Fruit fly (Drosophila melanogaster) whole organism, embryonic: ENCODE results near the gene CG46026.
A peak's percentile ranks its signal among the peaks of the same experiment; 100 is the strongest.

Experiments
- Adf1 ChIP-seq: fragments of 200-800 bp; sonication (Bioruptor generic); IDR thresholded peaks from 2 replicates; pipeline ENCODE4 v1.3.6; 2022; ENCODE audit warnings: missing biosample characterization, missing genetic modification characterization
- Atf3 ChIP-seq: fragments of 200-800 bp; sonication (Bioruptor generic); optimal IDR thresholded peaks from 3 replicates; lab custom pipeline; 2016; ENCODE audit warnings: missing biosample characterization, missing genetic modification characterization
- Awh ChIP-seq: fragments of 200-800 bp; sonication (Bioruptor generic); IDR thresholded peaks from 2 replicates; pipeline ENCODE4, ENCODE4 v1.3.6; 2022; ENCODE audit warnings: missing biosample characterization, missing genetic modification characterization
- CG10543 ChIP-seq: fragments of 200-800 bp; sonication (Bioruptor generic); optimal IDR thresholded peaks from 3 replicates; lab custom pipeline; 2017; ENCODE audit warnings: missing biosample characterization, mild to moderate bottlenecking, missing genetic modification characterization, moderate library complexity
- CG10654 ChIP-seq: fragments of 200-800 bp; sonication (Bioruptor generic); optimal IDR thresholded peaks from 2 replicates; lab custom pipeline; 2016; ENCODE audit warnings: missing biosample characterization, missing genetic modification characterization
- CG11456 ChIP-seq: fragments of 200-800 bp; sonication (Bioruptor generic); IDR thresholded peaks from 3 replicates; pipeline ENCODE4 v1.3.6; 2022; ENCODE audit warnings: missing biosample characterization, missing genetic modification characterization
- CG14667 ChIP-seq: fragments of 200-800 bp; sonication (Bioruptor generic); IDR thresholded peaks from 2 replicates; pipeline ENCODE4 v1.3.6; 2022; ENCODE audit warnings: missing biosample characterization, missing genetic modification characterization
- CG15514 ChIP-seq: fragments of 200-800 bp; sonication (Bioruptor generic); optimal IDR thresholded peaks from 3 replicates; lab custom pipeline; 2017; ENCODE audit warnings: missing biosample characterization, missing genetic modification characterization, mild to moderate bottlenecking, moderate library complexity, missing genetic modification reagents
- CG17186 ChIP-seq: fragments of 200-800 bp; sonication (Bioruptor generic); optimal IDR thresholded peaks from 3 replicates; lab custom pipeline; 2017; ENCODE audit warnings: missing biosample characterization, missing genetic modification reagents, missing genetic modification characterization
- CG18476 ChIP-seq: fragments of 200-800 bp; sonication (Bioruptor generic); optimal IDR thresholded peaks from 2 replicates; lab custom pipeline; 2016; ENCODE audit warnings: missing biosample characterization, mild to moderate bottlenecking, missing genetic modification characterization
- CG2678 ChIP-seq: fragments of 200-800 bp; sonication (Bioruptor generic); optimal IDR thresholded peaks from 3 replicates; lab custom pipeline; 2019; ENCODE audit warnings: missing biosample characterization, mild to moderate bottlenecking, missing genetic modification characterization, moderate library complexity
- CG30020 ChIP-seq: fragments of 200-800 bp; optimal IDR thresholded peaks from 2 replicates; lab custom pipeline; 2019; ENCODE audit warnings: missing biosample characterization, mild to moderate bottlenecking, missing genetic modification characterization, moderate library complexity
- CG32532 ChIP-seq: fragments of 200-800 bp; sonication (Bioruptor generic); IDR thresholded peaks from 2 replicates; pipeline ENCODE4 v1.3.6; 2022; ENCODE audit warnings: missing biosample characterization, missing genetic modification characterization
- CG4282 ChIP-seq: fragments of 200-800 bp; sonication (Bioruptor generic); optimal IDR thresholded peaks from 2 replicates; lab custom pipeline; 2016; ENCODE audit warnings: missing biosample characterization, missing genetic modification characterization
- CG8478 ChIP-seq: fragments of >200 bp; optimal IDR thresholded peaks from 2 replicates; lab custom pipeline; 2018
- CG9215 ChIP-seq: fragments of 200-800 bp; sonication (Bioruptor generic); IDR thresholded peaks from 2 replicates; pipeline ENCODE4 v1.3.6; 2022; ENCODE audit warnings: missing biosample characterization, missing genetic modification characterization
- CrebB ChIP-seq: fragments of 200-800 bp; sonication (Bioruptor generic); optimal IDR thresholded peaks from 3 replicates; lab custom pipeline; 2018; ENCODE audit warnings: missing biosample characterization, mild to moderate bottlenecking, missing genetic modification characterization
- D ChIP-seq, 2 experiments: fragments of 200-800 bp in 1 of 2; fragments of >200 bp in 1 of 2; sonication (Bioruptor generic) in 1 of 2; optimal IDR thresholded peaks; 2 replicates in 1 of 2; 3 replicates in 1 of 2; lab custom pipeline; 2017; ENCODE audit warnings: mild to moderate bottlenecking in 1 of 2, missing biosample characterization in 1 of 2, missing genetic modification characterization in 1 of 2, missing genetic modification reagents in 1 of 2
- D19A ChIP-seq: fragments of 200-800 bp; optimal IDR thresholded peaks from 3 replicates; lab custom pipeline; 2019; ENCODE audit warnings: missing biosample characterization, mild to moderate bottlenecking, missing genetic modification characterization, moderate library complexity
- Dad ChIP-seq: fragments of 200-800 bp; sonication (Bioruptor generic); optimal IDR thresholded peaks from 3 replicates; lab custom pipeline; 2016; ENCODE audit warnings: missing biosample characterization, missing genetic modification characterization
- Deaf1 ChIP-seq: fragments of 200-800 bp; optimal IDR thresholded peaks from 3 replicates; lab custom pipeline; 2019; ENCODE audit warnings: missing biosample characterization, mild to moderate bottlenecking, missing genetic modification characterization, moderate library complexity
- ERR ChIP-seq: fragments of 200-800 bp; sonication (Bioruptor generic); optimal IDR thresholded peaks from 2 replicates; lab custom pipeline; 2016; ENCODE audit warnings: missing biosample characterization, missing genetic modification characterization
- Ets97D ChIP-seq: fragments of 200-800 bp; sonication (Bioruptor generic); optimal IDR thresholded peaks from 3 replicates; lab custom pipeline; 2016; ENCODE audit warnings: missing biosample characterization, missing genetic modification characterization
- MTF-1 ChIP-seq: fragments of 200-800 bp; sonication (Bioruptor generic); optimal IDR thresholded peaks from 2 replicates; lab custom pipeline; 2018; ENCODE audit warnings: missing biosample characterization, mild to moderate bottlenecking, missing genetic modification characterization, borderline replicate concordance
- Mad ChIP-seq: fragments of 200-800 bp; sonication (Bioruptor generic); optimal IDR thresholded peaks from 2 replicates; lab custom pipeline; 2016; ENCODE audit warnings: missing biosample characterization, missing genetic modification characterization
- Sin3A ChIP-seq: fragments of >200 bp; optimal IDR thresholded peaks from 2 replicates; lab custom pipeline; 2018
- Sox102F ChIP-seq: fragments of 200-800 bp; sonication (Bioruptor generic); optimal IDR thresholded peaks from 2 replicates; lab custom pipeline; 2018; ENCODE audit warnings: missing biosample characterization, mild to moderate bottlenecking, missing genetic modification characterization, moderate library complexity
- Taf1 ChIP-seq: fragments of 200-800 bp; sonication (Bioruptor generic); IDR thresholded peaks from 2 replicates; pipeline ENCODE4 v1.3.6; 2022; ENCODE audit warnings: missing biosample characterization, missing genetic modification characterization
- Xrp1 ChIP-seq: fragments of 200-800 bp; sonication (Bioruptor generic); IDR thresholded peaks from 2 replicates; pipeline ENCODE4 v1.3.6; 2022; ENCODE audit warnings: missing biosample characterization, missing genetic modification characterization
- aop ChIP-seq: fragments of 200-800 bp; sonication (Bioruptor generic); IDR thresholded peaks from 2 replicates; pipeline ENCODE4 v1.3.6; 2022; ENCODE audit warnings: missing biosample characterization, missing genetic modification characterization
- ara ChIP-seq: fragments of 200-800 bp; sonication (Bioruptor generic); IDR thresholded peaks from 2 replicates; pipeline ENCODE4 v1.3.6; 2022; ENCODE audit warnings: missing biosample characterization, missing genetic modification characterization
- az2 ChIP-seq: fragments of 200-800 bp; sonication (Bioruptor generic); optimal IDR thresholded peaks from 3 replicates; lab custom pipeline; 2016; ENCODE audit warnings: missing biosample characterization, missing genetic modification characterization
- br ChIP-seq: fragments of >200 bp; optimal IDR thresholded peaks from 2 replicates; lab custom pipeline; 2017
- chm ChIP-seq: fragments of 200-800 bp; sonication (Bioruptor generic); IDR thresholded peaks from 2 replicates; pipeline ENCODE4 v1.3.6; 2022; ENCODE audit warnings: missing biosample characterization, missing genetic modification characterization
- crc ChIP-seq: fragments of 200-800 bp; sonication (Bioruptor generic); optimal IDR thresholded peaks from 2 replicates; lab custom pipeline; 2016; ENCODE audit warnings: missing biosample characterization, missing genetic modification characterization
- dan ChIP-seq: fragments of 200-800 bp; sonication (Bioruptor generic); IDR thresholded peaks from 2 replicates; pipeline ENCODE4 v1.3.6; 2022; ENCODE audit warnings: missing biosample characterization, missing genetic modification characterization
- dm ChIP-seq: fragments of 200-800 bp; sonication (Bioruptor generic); optimal IDR thresholded peaks from 3 replicates; lab custom pipeline; 2016; ENCODE audit warnings: missing biosample characterization, missing genetic modification characterization
- ems ChIP-seq: fragments of 200-800 bp; sonication (Bioruptor generic); optimal IDR thresholded peaks from 3 replicates; lab custom pipeline; 2016; ENCODE audit warnings: missing biosample characterization, missing genetic modification characterization
- eve ChIP-seq, 2 experiments: fragments of >200 bp; optimal IDR thresholded peaks; 2 replicates each; lab custom pipeline; 2017; ENCODE audit warnings: missing biosample characterization in 2 of 2, missing genetic modification characterization in 2 of 2
- gt ChIP-seq: fragments of 200-800 bp; sonication (Bioruptor generic); IDR thresholded peaks from 2 replicates; pipeline ENCODE4 v1.3.6; 2022; ENCODE audit warnings: missing biosample characterization, missing genetic modification characterization
- ken ChIP-seq: fragments of 200-800 bp; sonication (Bioruptor generic); IDR thresholded peaks from 3 replicates; pipeline ENCODE4 v1.3.6; 2022; ENCODE audit warnings: missing biosample characterization, missing genetic modification characterization
- maf-S ChIP-seq: fragments of 200-800 bp; sonication (Bioruptor generic); optimal IDR thresholded peaks from 2 replicates; lab custom pipeline; 2016; ENCODE audit warnings: missing biosample characterization, missing genetic modification characterization
- nerfin-1 ChIP-seq: fragments of 200-800 bp; sonication (Bioruptor generic); optimal IDR thresholded peaks from 3 replicates; lab custom pipeline; 2019; ENCODE audit warnings: missing biosample characterization, mild to moderate bottlenecking, missing genetic modification characterization, moderate library complexity
- nmo ChIP-seq: fragments of 200-800 bp; sonication (Bioruptor generic); optimal IDR thresholded peaks from 2 replicates; lab custom pipeline; 2018; ENCODE audit warnings: missing biosample characterization, mild to moderate bottlenecking, missing genetic modification characterization, moderate library complexity
- ro ChIP-seq: fragments of 200-800 bp; sonication (Bioruptor generic); IDR thresholded peaks from 2 replicates; pipeline ENCODE4 v1.3.6; 2022; ENCODE audit warnings: missing biosample characterization, missing genetic modification characterization
- salm ChIP-seq: fragments of 200-800 bp; sonication (Bioruptor generic); optimal IDR thresholded peaks from 2 replicates; lab custom pipeline; 2018; ENCODE audit warnings: missing biosample characterization, mild to moderate bottlenecking, missing genetic modification characterization
- schlank ChIP-seq: fragments of 200-800 bp; sonication (Bioruptor generic); optimal IDR thresholded peaks from 2 replicates; lab custom pipeline; 2018; ENCODE audit warnings: missing biosample characterization, mild to moderate bottlenecking, missing genetic modification characterization
- sens-2 ChIP-seq: fragments of 200-800 bp; sonication (Bioruptor generic); IDR thresholded peaks from 2 replicates; pipeline ENCODE4 v1.3.6; 2022; ENCODE audit warnings: missing biosample characterization, missing genetic modification characterization
- stc ChIP-seq: fragments of 200-800 bp; sonication (Bioruptor generic); IDR thresholded peaks from 2 replicates; pipeline ENCODE4 v1.3.6; 2022; ENCODE audit warnings: missing biosample characterization, missing genetic modification characterization
- tap ChIP-seq: fragments of 200-800 bp; optimal IDR thresholded peaks from 3 replicates; lab custom pipeline; 2019; ENCODE audit warnings: missing biosample characterization, mild to moderate bottlenecking, missing genetic modification characterization, moderate library complexity
- tna ChIP-seq: fragments of 200-800 bp; sonication (Bioruptor generic); IDR thresholded peaks from 2 replicates; pipeline ENCODE4 v1.3.6; 2022; ENCODE audit warnings: missing biosample characterization, missing genetic modification characterization; ENCODE audit not compliant: partially characterized antibody

The CG46026 gene

dm6 chr3R:6353624-6354352, 47.1 kb downstream of the CG46026 start (continued):
- TF ChIP-seq crc: peak; percentile 45
- TF ChIP-seq stc (GFP tag; lab: Robert Waterston, UW): peak; percentile 73
- TF ChIP-seq sens-2 (GFP tag; lab: Robert Waterston, UW): no peak
- TF ChIP-seq Sin3A (lab: Kevin White, UChicago): no peak
- no peak for TF ChIP-seq ERR
- TF ChIP-seq CG2678 (tag; lab: Kevin White, UChicago): no peak
- peak; percentile 49 for TF ChIP-seq dm (GFP tag; lab: Kevin White, UChicago)
- TF ChIP-seq CG15514 (GFP tag; lab: Kevin White, UChicago): no peak
- no peak for TF ChIP-seq dan (GFP tag; lab: Robert Waterston, UW)
- 0 out of 2 replicates have a peak, but pooled peaks have one; percentile 47 for TF ChIP-seq Awh (GFP tag; lab: Robert Waterston, UW)
- TF ChIP-seq CrebB: no peak
- peak; percentile 67 for TF ChIP-seq Mad (GFP tag; lab: Kevin White, UChicago)
- TF ChIP-seq tap (tag; lab: Kevin White, UChicago): no peak
- TF ChIP-seq nerfin-1: no peak
- TF ChIP-seq chm (GFP tag; lab: Robert Waterston, UW): no peak
- peak; percentile 21; the same call in 1 of the 3 replicates for TF ChIP-seq ken (GFP tag; lab: Robert Waterston, UW)
- no peak; the same call in 1 of the 2 replicates for TF ChIP-seq CG9215
- TF ChIP-seq CG10543 (GFP tag; lab: Kevin White, UChicago): peak; percentile 61
- TF ChIP-seq Atf3 (GFP tag; lab: Kevin White, UChicago): peak; percentile 41
- no peak for TF ChIP-seq MTF-1 (GFP tag; lab: Kevin White, UChicago)
- TF ChIP-seq salm (tag; lab: Kevin White, UChicago): peak; percentile 55
- no peak for TF ChIP-seq eve (GFP tag; optimal IDR thresholded peaks at IDR 0.05; lab: Kevin White, UChicago)
- peak; percentile 21 for TF ChIP-seq CG17186 (GFP tag; lab: Kevin White, UChicago)
- no peak for TF ChIP-seq CG14667 (GFP tag; lab: Robert Waterston, UW)
- TF ChIP-seq CG32532 (GFP tag; lab: Robert Waterston, UW): peak; percentile 47; the same call in 1 of the 2 replicates
- no peak for TF ChIP-seq maf-S
- TF ChIP-seq ems (GFP tag; lab: Kevin White, UChicago): peak; percentile 62
- 0 out of 2 replicates have a peak, but pooled peaks have one; percentile 10 for TF ChIP-seq Taf1
- peak; percentile 72 for TF ChIP-seq CG18476 (GFP tag; lab: Kevin White, UChicago)
- no peak for TF ChIP-seq ara (GFP tag; lab: Robert Waterston, UW)
- TF ChIP-seq CG8478: no peak
- TF ChIP-seq Dad (GFP tag; lab: Kevin White, UChicago): peak; percentile 30
- TF ChIP-seq CG30020 (tag; lab: Kevin White, UChicago): no peak
- peak; percentile 58 for TF ChIP-seq CG10654 (GFP tag; lab: Kevin White, UChicago)
- TF ChIP-seq D (optimal IDR thresholded peaks at IDR 0.05; lab: Kevin White, UChicago): no peak
- TF ChIP-seq D (GFP tag; optimal IDR thresholded peaks at IDR 0.05; lab: Kevin White, UChicago): peak; percentile 80
- TF ChIP-seq Adf1 (GFP tag; lab: Robert Waterston, UW): no peak
- TF ChIP-seq nmo: peak; percentile 93
- TF ChIP-seq Xrp1: peak; percentile 55
- peak; percentile 25; the same call in 1 of the 2 replicates for TF ChIP-seq ro
- peak; percentile 15 for TF ChIP-seq schlank (tag; lab: Kevin White, UChicago)
- TF ChIP-seq aop (GFP tag; lab: Robert Waterston, UW): no peak
- no peak for TF ChIP-seq Deaf1
- TF ChIP-seq CG4282: peak; percentile 75
- peak; percentile 24 for TF ChIP-seq Ets97D (GFP tag; lab: Kevin White, UChicago)
- TF ChIP-seq gt (GFP tag; lab: Robert Waterston, UW): no peak
- TF ChIP-seq az2 (GFP tag; lab: Kevin White, UChicago): peak; percentile 81
- TF ChIP-seq CG11456 (GFP tag; lab: Robert Waterston, UW): no peak
- no peak for TF ChIP-seq tna
- no peak for TF ChIP-seq br
- peak; percentile 99 for TF ChIP-seq D19A (tag; lab: Kevin White, UChicago)
- peak; percentile 92 for TF ChIP-seq Sox102F
